Worm (Caenorhabditis elegans) whole organism, late embryonic: ENCODE data around the gene msrp-7.

ENCODE experiments used
- ahr-1 ChIP-seq: sonication (generic microtip); optimal IDR thresholded peaks from 2 replicates; lab custom pipeline; 2016; ENCODE audit warnings: missing genetic modification characterization, missing compliant biosample characterization
- ceh-2 ChIP-seq: sonication (generic microtip); optimal IDR thresholded peaks from 2 replicates; lab custom pipeline; 2016; ENCODE audit warnings: missing genotype, missing genetic modification characterization, missing compliant biosample characterization
- ceh-45 ChIP-seq: fragments of 200-800 bp; sonication (Bioruptor generic); IDR thresholded peaks from 2 replicates; pipeline ENCODE4 v1.3.6; 2022; ENCODE audit warnings: missing genetic modification reagents, missing genetic modification characterization, missing compliant biosample characterization
- ceh-48 ChIP-seq: sonication (generic microtip); optimal IDR thresholded peaks from 2 replicates; lab custom pipeline; 2016; ENCODE audit warnings: missing genetic modification characterization, inconsistent platforms, missing compliant biosample characterization
- odd-2 ChIP-seq: sonication (generic microtip); optimal IDR thresholded peaks from 2 replicates; lab custom pipeline; 2017; ENCODE audit warnings: antibody characterized with exemption, mild to moderate bottlenecking, missing genetic modification characterization, missing compliant biosample characterization

ce11 chrII:10810690-10811089 lies at the start of gene msrp-7:
- TF ChIP-seq odd-2 (tag; lab: Kevin White, UChicago) (no peak), ceh-2 (tag; lab: Kevin White, UChicago) (no peak), ceh-48 (no peak), ceh-45 (GFP tag; lab: Robert Waterston, UW) (no peak), ahr-1 (tag; lab: Kevin White, UChicago) (no peak)
